Fruit fly (Drosophila melanogaster) whole organism, embryonic: ENCODE data around the gene lectin-33A.
A peak's percentile ranks its signal among the peaks of the same experiment; 100 is the strongest.

ENCODE experiments used
- Abd-B ChIP-seq: fragments of 200-800 bp; sonication (Bioruptor generic); optimal IDR thresholded peaks from 2 replicates; lab custom pipeline; 2018; ENCODE audit warnings: missing biosample characterization, mild to moderate bottlenecking, missing genetic modification characterization, moderate library complexity
- C15 ChIP-seq: fragments of 200-800 bp; sonication (Bioruptor generic); IDR thresholded peaks from 3 replicates; pipeline ENCODE4 v1.3.6; 2022; ENCODE audit warnings: missing biosample characterization, missing genetic modification characterization
- CG10321 ChIP-seq: fragments of 200-800 bp; sonication (Bioruptor generic); IDR thresholded peaks from 2 replicates; pipeline ENCODE4 v1.3.6; 2022; ENCODE audit warnings: missing biosample characterization, missing genetic modification characterization
- CG11085 ChIP-seq: fragments of 200-800 bp; sonication (Bioruptor generic); IDR thresholded peaks from 2 replicates; pipeline ENCODE4 v1.3.6; 2022; ENCODE audit warnings: missing biosample characterization, missing genetic modification characterization
- CG11247 ChIP-seq: fragments of 200-800 bp; sonication (Bioruptor generic); IDR thresholded peaks from 2 replicates; pipeline ENCODE4 v1.3.6; 2022; ENCODE audit warnings: missing biosample characterization, missing genetic modification characterization
- CG11723 ChIP-seq: fragments of 200-800 bp; sonication (Bioruptor generic); optimal IDR thresholded peaks from 2 replicates; lab custom pipeline; 2017; ENCODE audit warnings: missing biosample characterization, mild to moderate bottlenecking, missing genetic modification characterization
- CG12769 ChIP-seq: fragments of 200-800 bp; sonication (Bioruptor generic); optimal IDR thresholded peaks from 2 replicates; lab custom pipeline; 2019; ENCODE audit warnings: missing biosample characterization, mild to moderate bottlenecking, missing genetic modification characterization, moderate library complexity
- CG13624 ChIP-seq: fragments of 200-800 bp; sonication (Bioruptor generic); optimal IDR thresholded peaks from 2 replicates; lab custom pipeline; 2016; ENCODE audit warnings: missing biosample characterization, missing genetic modification characterization
- CG14441 ChIP-seq: fragments of 200-800 bp; sonication (Bioruptor generic); IDR thresholded peaks from 2 replicates; pipeline ENCODE4 v1.3.6; 2022; ENCODE audit warnings: missing biosample characterization, missing genetic modification characterization
- CG15011 ChIP-seq: fragments of 200-800 bp; sonication (Bioruptor generic); optimal IDR thresholded peaks from 3 replicates; lab custom pipeline; 2018; ENCODE audit warnings: missing biosample characterization, mild to moderate bottlenecking, missing genetic modification characterization
- CG1602 ChIP-seq: fragments of 200-800 bp; sonication (Bioruptor generic); optimal IDR thresholded peaks from 3 replicates; lab custom pipeline; 2016; ENCODE audit warnings: missing biosample characterization, missing genetic modification characterization
- CG17359 ChIP-seq: fragments of 200-800 bp; sonication (Bioruptor generic); optimal IDR thresholded peaks from 3 replicates; lab custom pipeline; 2018; ENCODE audit warnings: missing biosample characterization, mild to moderate bottlenecking, missing genetic modification characterization, moderate library complexity
- CG17385 ChIP-seq: fragments of 200-800 bp; sonication (Bioruptor generic); optimal IDR thresholded peaks from 3 replicates; lab custom pipeline; 2018; ENCODE audit warnings: missing biosample characterization, mild to moderate bottlenecking, missing genetic modification characterization
- CG2875 ChIP-seq: fragments of 200-800 bp; sonication (Bioruptor generic); optimal IDR thresholded peaks from 2 replicates; lab custom pipeline; 2017; ENCODE audit warnings: missing biosample characterization, mild to moderate bottlenecking, missing genetic modification characterization, missing genetic modification reagents
- CG2889 ChIP-seq: fragments of 200-800 bp; sonication (Bioruptor generic); IDR thresholded peaks from 3 replicates; pipeline ENCODE4 v1.3.6; 2022; ENCODE audit warnings: missing biosample characterization, missing genetic modification characterization
- CG3163 ChIP-seq: fragments of 200-800 bp; sonication (Bioruptor generic); optimal IDR thresholded peaks from 3 replicates; lab custom pipeline; 2016; ENCODE audit warnings: missing biosample characterization, missing genetic modification characterization
- CG4404 ChIP-seq: fragments of 200-800 bp; sonication (Bioruptor generic); IDR thresholded peaks from 2 replicates; pipeline ENCODE4 v1.3.6; 2022; ENCODE audit warnings: missing biosample characterization, missing genetic modification characterization
- CG4707 ChIP-seq: fragments of 200-800 bp; sonication (Bioruptor generic); optimal IDR thresholded peaks from 2 replicates; lab custom pipeline; 2018; ENCODE audit warnings: missing biosample characterization, mild to moderate bottlenecking, missing genetic modification characterization, moderate library complexity
- CG5180 ChIP-seq: fragments of 200-800 bp; sonication (Bioruptor generic); optimal IDR thresholded peaks from 3 replicates; lab custom pipeline; 2017; ENCODE audit warnings: missing biosample characterization, missing genetic modification characterization, mild to moderate bottlenecking, moderate library complexity, missing genetic modification reagents
- CG7786 ChIP-seq: fragments of 200-800 bp; sonication (Bioruptor generic); optimal IDR thresholded peaks from 2 replicates; lab custom pipeline; 2016; ENCODE audit warnings: missing biosample characterization, missing genetic modification characterization
- CG8478 ChIP-seq: fragments of >200 bp; optimal IDR thresholded peaks from 2 replicates; lab custom pipeline; 2018
- CkIIα-i1 ChIP-seq: fragments of 200-800 bp; sonication (Bioruptor generic); IDR thresholded peaks from 2 replicates; pipeline ENCODE4 v1.3.6; 2022; ENCODE audit warnings: missing biosample characterization, missing genetic modification characterization
- D19B ChIP-seq: fragments of 200-800 bp; sonication (Bioruptor generic); optimal IDR thresholded peaks from 2 replicates; lab custom pipeline; 2017; ENCODE audit warnings: missing biosample characterization, mild to moderate bottlenecking, missing genetic modification characterization
- Doc3 ChIP-seq: fragments of 200-800 bp; sonication (Bioruptor generic); IDR thresholded peaks from 3 replicates; pipeline ENCODE4 v1.3.6; 2022; ENCODE audit warnings: missing biosample characterization, missing genetic modification characterization; ENCODE audit not compliant: partially characterized antibody
- Fer1 ChIP-seq: fragments of 200-800 bp; sonication (Bioruptor generic); optimal IDR thresholded peaks from 2 replicates; lab custom pipeline; 2017; ENCODE audit warnings: missing biosample characterization, mild to moderate bottlenecking, missing genetic modification characterization
- Myb ChIP-seq: fragments of 200-800 bp; sonication (Bioruptor generic); optimal IDR thresholded peaks from 2 replicates; lab custom pipeline; 2016; ENCODE audit warnings: missing biosample characterization, missing genetic modification characterization
- Neu2 ChIP-seq: fragments of 200-800 bp; sonication (Bioruptor generic); optimal IDR thresholded peaks from 3 replicates; lab custom pipeline; 2016; ENCODE audit warnings: missing biosample characterization, missing genetic modification characterization, borderline replicate concordance
- Nf-YA ChIP-seq: fragments of 200-800 bp; sonication (Bioruptor generic); IDR thresholded peaks from 2 replicates; pipeline ENCODE4 v1.3.6; 2022; ENCODE audit warnings: missing biosample characterization, missing genetic modification characterization
- Oaz ChIP-seq: fragments of 200-800 bp; sonication (Bioruptor generic); IDR thresholded peaks from 2 replicates; pipeline ENCODE4 v1.3.6; 2022; ENCODE audit warnings: missing biosample characterization, missing genetic modification characterization
- Opbp ChIP-seq: fragments of 200-800 bp; sonication (Bioruptor generic); IDR thresholded peaks from 3 replicates; pipeline ENCODE4 v1.3.6; 2022; ENCODE audit warnings: missing biosample characterization, missing genetic modification characterization; ENCODE audit not compliant: partially characterized antibody
- Sox102F ChIP-seq: fragments of 200-800 bp; sonication (Bioruptor generic); optimal IDR thresholded peaks from 2 replicates; lab custom pipeline; 2018; ENCODE audit warnings: missing biosample characterization, mild to moderate bottlenecking, missing genetic modification characterization, moderate library complexity
- Sry-β ChIP-seq: fragments of 200-800 bp; sonication (Bioruptor generic); optimal IDR thresholded peaks from 2 replicates; lab custom pipeline; 2018; ENCODE audit warnings: missing biosample characterization, mild to moderate bottlenecking, missing genetic modification characterization, moderate library complexity
- Taf1 ChIP-seq: fragments of 200-800 bp; sonication (Bioruptor generic); IDR thresholded peaks from 2 replicates; pipeline ENCODE4 v1.3.6; 2022; ENCODE audit warnings: missing biosample characterization, missing genetic modification characterization
- ab ChIP-seq: fragments of 200-800 bp; sonication (Bioruptor generic); optimal IDR thresholded peaks from 2 replicates; lab custom pipeline; 2016; ENCODE audit warnings: missing biosample characterization, missing genetic modification characterization
- amos ChIP-seq: fragments of 200-800 bp; sonication (Bioruptor generic); IDR thresholded peaks from 2 replicates; pipeline ENCODE4 v1.3.6; 2022; ENCODE audit warnings: missing biosample characterization, missing genetic modification characterization; ENCODE audit not compliant: partially characterized antibody
- aop ChIP-seq: fragments of 200-800 bp; sonication (Bioruptor generic); IDR thresholded peaks from 2 replicates; pipeline ENCODE4 v1.3.6; 2022; ENCODE audit warnings: missing biosample characterization, missing genetic modification characterization
- ase ChIP-seq: fragments of 200-800 bp; sonication (Bioruptor generic); IDR thresholded peaks from 3 replicates; pipeline ENCODE4 v1.3.6; 2022; ENCODE audit warnings: missing biosample characterization, missing genetic modification characterization
- en ChIP-seq: fragments of 200-800 bp; sonication (Bioruptor generic); optimal IDR thresholded peaks from 2 replicates; lab custom pipeline; 2016; ENCODE audit warnings: missing biosample characterization, missing genetic modification characterization
- eve ChIP-seq, 2 experiments: fragments of >200 bp; optimal IDR thresholded peaks; 2 replicates each; lab custom pipeline; 2017; ENCODE audit warnings: missing biosample characterization in 2 of 2, missing genetic modification characterization in 2 of 2
- exex ChIP-seq: fragments of 200-800 bp; sonication (Bioruptor generic); optimal IDR thresholded peaks from 4 replicates; lab custom pipeline; 2018; ENCODE audit warnings: missing biosample characterization, mild to moderate bottlenecking, missing genetic modification characterization, moderate library complexity
- ind ChIP-seq: fragments of 200-800 bp; sonication (Bioruptor generic); optimal IDR thresholded peaks from 3 replicates; lab custom pipeline; 2016; ENCODE audit warnings: missing biosample characterization, missing genetic modification characterization
- jigr1 ChIP-seq: fragments of 200-800 bp; sonication (Bioruptor generic); IDR thresholded peaks from 3 replicates; pipeline ENCODE4 v1.3.6; 2022; ENCODE audit warnings: missing biosample characterization, missing genetic modification characterization
- jing ChIP-seq: fragments of 200-800 bp; sonication (Bioruptor generic); optimal IDR thresholded peaks from 2 replicates; lab custom pipeline; 2018; ENCODE audit warnings: missing biosample characterization, mild to moderate bottlenecking, missing genetic modification characterization
- mld ChIP-seq: fragments of 200-800 bp; sonication (Bioruptor generic); IDR thresholded peaks from 3 replicates; pipeline ENCODE4 v1.3.6; 2022; ENCODE audit warnings: missing biosample characterization, missing genetic modification characterization; ENCODE audit not compliant: partially characterized antibody
- oc ChIP-seq: fragments of 200-800 bp; sonication (Bioruptor generic); optimal IDR thresholded peaks from 2 replicates; lab custom pipeline; 2018; ENCODE audit warnings: missing biosample characterization, mild to moderate bottlenecking, missing genetic modification characterization, moderate library complexity
- odd ChIP-seq: fragments of 200-800 bp; sonication (Bioruptor generic); optimal IDR thresholded peaks from 2 replicates; lab custom pipeline; 2017; ENCODE audit warnings: missing biosample characterization, mild to moderate bottlenecking, missing genetic modification characterization
- pho ChIP-seq: fragments of 200-800 bp; sonication (Bioruptor generic); optimal IDR thresholded peaks from 2 replicates; lab custom pipeline; 2016; ENCODE audit warnings: missing biosample characterization, missing genetic modification characterization
- pzg ChIP-seq: fragments of 200-800 bp; sonication (Bioruptor generic); optimal IDR thresholded peaks from 3 replicates; lab custom pipeline; 2018; ENCODE audit warnings: missing biosample characterization, mild to moderate bottlenecking, missing genetic modification characterization, moderate library complexity
- sd ChIP-seq: fragments of 200-800 bp; sonication (Bioruptor generic); optimal IDR thresholded peaks from 3 replicates; lab custom pipeline; 2018; ENCODE audit warnings: missing biosample characterization, mild to moderate bottlenecking, missing genetic modification characterization, moderate library complexity
- stc ChIP-seq: fragments of 200-800 bp; sonication (Bioruptor generic); IDR thresholded peaks from 2 replicates; pipeline ENCODE4 v1.3.6; 2022; ENCODE audit warnings: missing biosample characterization, missing genetic modification characterization
- tin ChIP-seq: fragments of 200-800 bp; sonication (Bioruptor generic); optimal IDR thresholded peaks from 3 replicates; lab custom pipeline; 2016; ENCODE audit warnings: missing biosample characterization, missing genetic modification characterization

lectin-33A gene

DNA sequence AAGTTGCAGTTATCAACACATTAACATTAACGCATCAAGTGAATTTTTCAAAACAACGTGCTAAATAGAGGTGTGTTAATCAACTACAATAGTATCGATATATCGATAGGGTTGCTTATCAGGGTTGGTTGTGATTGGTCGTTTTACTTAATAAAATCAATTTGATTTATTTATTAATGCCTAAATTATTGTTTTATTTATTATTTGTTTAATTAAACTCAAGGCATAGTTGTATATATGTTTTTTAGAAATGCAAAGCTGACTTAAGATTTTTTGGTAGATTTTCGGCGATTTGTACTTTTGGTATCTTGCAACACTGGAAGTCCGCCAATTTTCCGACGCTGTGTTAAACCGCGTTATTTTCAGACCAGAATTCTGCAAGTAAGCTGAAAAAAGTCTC lies 9.1 kb downstream of the lectin-33A start, which contains the start of the genes Art8 and dUTPase (continued):
- TF ChIP-seq D19B (GFP tag; lab: Kevin White, UChicago) (peak; percentile 4), CG17385 (GFP tag; lab: Kevin White, UChicago) (peak; percentile 65), stc (peak; percentile 54; the same call in 1 of the 2 replicates), eve (GFP tag; optimal IDR thresholded peaks at IDR 0.05; lab: Kevin White, UChicago) (no peak), ase (GFP tag; lab: Robert Waterston, UW) (peak; percentile 60; the same call in 2 of the 3 replicates), pzg (peak; percentile 82), CG4404 (peak; percentile 52; the same call in 1 of the 2 replicates), Sry-β (GFP tag; lab: Kevin White, UChicago) (no peak), CG4707 (GFP tag; lab: Kevin White, UChicago) (no peak), en (GFP tag; lab: Kevin White, UChicago) (no peak), Nf-YA (GFP tag; lab: Robert Waterston, UW) (no peak), CG1602 (GFP tag; lab: Kevin White, UChicago) (peak; percentile 74), Neu2 (GFP tag; lab: Kevin White, UChicago) (no peak), CG17359 (tag; lab: Kevin White, UChicago) (peak; percentile 66), CG11723 (peak; percentile 3), CG7786 (GFP tag; lab: Kevin White, UChicago) (peak; percentile 13), CG15011 (GFP tag; lab: Kevin White, UChicago) (peak; percentile 5), CG5180 (GFP tag; lab: Kevin White, UChicago) (no peak), odd (GFP tag; lab: Kevin White, UChicago) (no peak), pho (GFP tag; lab: Kevin White, UChicago) (peak; percentile 34), Sox102F (GFP tag; lab: Kevin White, UChicago) (peak; percentile 75), CG2889 (GFP tag; lab: Robert Waterston, UW) (0 out of 3 replicates have a peak, but pooled peaks have one; percentile 46), jigr1 (GFP tag; lab: Robert Waterston, UW) (no peak), CkIIα-i1 (no peak), Oaz (GFP tag; lab: Robert Waterston, UW) (peak; percentile 33; the same call in 1 of the 2 replicates), tin (GFP tag; lab: Kevin White, UChicago) (peak; percentile 77), amos (peak; percentile 87), Fer1 (peak; percentile 73), CG12769 (no peak), CG11247 (peak; percentile 65), jing (GFP tag; lab: Kevin White, UChicago) (no peak), Myb (GFP tag; lab: Kevin White, UChicago) (peak; percentile 80), CG11085 (GFP tag; lab: Robert Waterston, UW) (no peak), Abd-B (GFP tag; lab: Kevin White, UChicago) (no peak), sd (tag; lab: Kevin White, UChicago) (no peak), CG2875 (GFP tag; lab: Kevin White, UChicago) (no peak), Taf1 (peak; percentile 62), CG14441 (GFP tag; lab: Robert Waterston, UW) (peak; percentile 48), ab (GFP tag; lab: Kevin White, UChicago) (no peak), CG3163 (GFP tag; lab: Kevin White, UChicago) (no peak), Doc3 (GFP tag; lab: Robert Waterston, UW) (peak; percentile 88), CG13624 (GFP tag; lab: Kevin White, UChicago) (peak; percentile 39), ind (peak; percentile 77), Opbp (GFP tag; lab: Robert Waterston, UW) (peak; percentile 81), exex (tag; lab: Kevin White, UChicago) (peak; percentile 45), aop (GFP tag; lab: Robert Waterston, UW) (no peak), oc (no peak), CG8478 (lab: Kevin White, UChicago) (no peak), C15 (GFP tag; lab: Robert Waterston, UW) (0 out of 3 replicates have a peak, but pooled peaks have one; percentile 41), CG10321 (0 out of 2 replicates have a peak, but pooled peaks have one; percentile 22), mld (GFP tag; lab: Robert Waterston, UW) (peak; percentile 46; the same call in 1 of the 3 replicates)
